Fruit fly (Drosophila melanogaster) S2 (cell line): Measurements from ENCODE around the gene scf.

ENCODE experiments used
- CG8478 ChIP-seq: fragments of >200 bp; optimal IDR thresholded peaks from 2 replicates; lab custom pipeline; 2018
- CTCF ChIP-seq, 2 experiments: fragments of >200 bp; optimal IDR thresholded peaks; 2 replicates each; lab custom pipeline; 2018

dm6 chr3L:1342133-1342580, 43.7 kb downstream of the scf start, which contains the start of gene indra:
- TF ChIP-seq CG8478 (lab: Kevin White, UChicago): no peak
- TF ChIP-seq CTCF (optimal IDR thresholded peaks at IDR 0.05; lab: Kevin White, UChicago): no peak
